Worm (Caenorhabditis elegans): ENCODE data around the gene unc-42.

Gene unc-42

ce11 chrV:9740858-9741257, 28.3 kb downstream of the unc-42 start, which contains the start of gene sta-2:
TSS of gene sta-2 (plus strand) at chrV:9741206.
- TF ChIP-seq alr-1 (tag; optimal IDR thresholded peaks at IDR 0.05) (no peak), fos-1 (tag; optimal IDR thresholded peaks at IDR 0.05) (peak; percentile 83), sma-9 (GFP tag; optimal IDR thresholded peaks at IDR 0.05) (peak; percentile 16), sma-9 (tag; optimal IDR thresholded peaks at IDR 0.05) (no peak), nhr-129 (tag; optimal IDR thresholded peaks at IDR 0.05) (peak; percentile 39), crh-2 (tag; optimal IDR thresholded peaks at IDR 0.05) (peak; percentile 22), unc-62 (GFP tag; optimal IDR thresholded peaks at IDR 0.05) (no peak), gmeb-1 (tag; optimal IDR thresholded peaks at IDR 0.05) (peak; percentile 42), nhr-25 (tag; optimal IDR thresholded peaks at IDR 0.05) (peak; percentile 81), sem-4 (tag; optimal IDR thresholded peaks at IDR 0.05) (peak; percentile 6), blmp-1 (tag; optimal IDR thresholded peaks at IDR 0.05; ENCODE audit: insufficient read depth) (peak; percentile 80), nhr-237 (tag; optimal IDR thresholded peaks at IDR 0.05) (no peak), ztf-4 (tag; optimal IDR thresholded peaks at IDR 0.05) (peak; percentile 36), nhr-6 (tag; optimal IDR thresholded peaks at IDR 0.05) (peak; percentile 3), sma-3 (GFP tag; optimal IDR thresholded peaks at IDR 0.05) (peak; percentile 72)

ce11 chrV:9739402-9739801, 29.8 kb downstream of the unc-42 start, which contains the start of gene marc-1:
TSS of gene marc-1 (plus strand) at chrV:9739702.
- TF ChIP-seq peb-1 (tag; optimal IDR thresholded peaks at IDR 0.05) (no peak), nhr-12 (tag; optimal IDR thresholded peaks at IDR 0.05) (no peak), unc-39 (tag; optimal IDR thresholded peaks at IDR 0.05) (no peak), C34F6.9 (tag; optimal IDR thresholded peaks at IDR 0.05) (no peak), ZK546.5 (tag; optimal IDR thresholded peaks at IDR 0.05) (no peak), mab-5 (tag; optimal IDR thresholded peaks at IDR 0.05) (no peak)

- peak; percentile 24 for TF ChIP-seq sma-9 (GFP tag; optimal IDR thresholded peaks at IDR 0.05)
- TF ChIP-seq sma-9 (tag; optimal IDR thresholded peaks at IDR 0.05), result no peak
- peak; percentile 71 for TF ChIP-seq fos-1 (tag; optimal IDR thresholded peaks at IDR 0.05)
- TF ChIP-seq nhr-77 (tag; optimal IDR thresholded peaks at IDR 0.05), result no peak
- TF ChIP-seq crh-2 (tag; optimal IDR thresholded peaks at IDR 0.05), result peak; percentile 18
These were observed 31.0 kb downstream of the unc-42 start for ce11 chrV:9738077-9738705.

DNA sequence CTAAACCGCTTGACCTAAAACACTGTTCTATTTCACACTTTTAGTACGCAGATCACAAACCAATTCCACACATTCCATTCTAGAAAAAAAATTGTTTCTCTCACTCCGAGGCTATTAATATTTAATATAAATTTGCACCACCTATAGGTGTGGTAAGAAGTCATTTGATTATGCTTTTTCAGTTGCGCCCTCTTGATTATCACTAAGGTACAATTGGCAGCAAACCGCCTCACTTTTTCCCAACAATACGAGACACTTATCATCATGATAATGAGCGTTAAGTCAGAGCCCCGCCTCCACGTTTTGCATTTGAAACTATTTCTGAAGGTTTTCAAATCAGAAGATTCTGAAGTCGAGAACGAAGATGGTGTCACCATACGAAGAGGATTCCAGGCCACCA, 31.9 kb downstream of the unc-42 start, which contains the start of gene aqp-4:
Gene aqp-4, plus strand, starts transcription at position 270 of the 400 bp plus-strand sequence.
- TF ChIP-seq aly-2 (tag; optimal IDR thresholded peaks at IDR 0.05) (no peak), crh-2 (tag; optimal IDR thresholded peaks at IDR 0.05) (peak; percentile 25), fos-1 (tag; optimal IDR thresholded peaks at IDR 0.05) (peak; percentile 78)

DNA sequence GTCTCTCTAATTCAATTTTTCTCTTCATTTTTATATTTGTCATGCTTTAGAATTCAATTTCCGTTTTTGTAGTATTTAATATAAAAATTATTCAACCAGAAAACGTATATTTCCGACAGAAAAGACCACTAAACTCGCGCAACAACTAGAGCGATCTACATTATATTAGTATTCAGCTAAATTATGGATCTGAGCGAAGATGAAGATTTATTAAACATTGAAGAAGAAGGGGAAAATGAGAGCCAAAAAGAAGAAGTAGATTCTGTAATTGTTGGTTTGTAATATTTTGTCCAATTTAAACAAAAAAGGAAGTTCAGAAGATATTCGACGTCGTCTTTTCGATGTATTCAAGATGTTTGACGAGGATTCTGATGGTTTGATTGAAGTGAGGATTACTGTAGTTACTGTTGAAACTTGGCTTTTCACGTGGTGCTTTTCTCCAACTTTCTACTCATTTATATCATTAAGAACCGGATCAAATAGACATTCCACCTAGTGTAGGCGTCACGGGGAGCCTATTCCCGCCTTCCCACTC, 35.2 kb downstream of the unc-42 start, which contains the start of gene cal-7:
Gene cal-7, plus strand, starts transcription at position 184 of the 535 bp plus-strand sequence.
- TF ChIP-seq skn-1 (tag; optimal IDR thresholded peaks at IDR 0.05), result no peak
- peak; percentile 24 for TF ChIP-seq sma-3 (GFP tag; optimal IDR thresholded peaks at IDR 0.05)
- peak in 1 of 2 experiments; percentile 30 for TF ChIP-seq lsy-2 (tag; optimal IDR thresholded peaks at IDR 0.05)

- TF ChIP-seq sem-4 (tag; optimal IDR thresholded peaks at IDR 0.05) (peak; percentile 32), ama-1 (optimal IDR thresholded peaks at IDR 0.05) (peak; percentile 5), ZK546.5 (tag; optimal IDR thresholded peaks at IDR 0.05) (no peak), nhr-129 (tag; optimal IDR thresholded peaks at IDR 0.05) (peak; percentile 25), Y55F3AM.14 (GFP tag; optimal IDR thresholded peaks at IDR 0.05) (no peak), unc-55 (GFP tag; optimal IDR thresholded peaks at IDR 0.05) (peak; percentile 8), egl-27 (tag; optimal IDR thresholded peaks at IDR 0.05) (no peak), sma-9 (GFP tag; optimal IDR thresholded peaks at IDR 0.05) (peak; percentile 12), sma-9 (tag; optimal IDR thresholded peaks at IDR 0.05) (no peak), nhr-21 (tag; optimal IDR thresholded peaks at IDR 0.05) (peak; percentile 51), C34F6.9 (tag; optimal IDR thresholded peaks at IDR 0.05) (peak; percentile 23), ceh-16 (tag; optimal IDR thresholded peaks at IDR 0.05) (no peak), R02D3.7 (tag; optimal IDR thresholded peaks at IDR 0.05) (no peak), lin-11 (tag; optimal IDR thresholded peaks at IDR 0.05) (no peak), crh-2 (tag; optimal IDR thresholded peaks at IDR 0.05) (peak; percentile 29), nhr-6 (tag; optimal IDR thresholded peaks at IDR 0.05) (peak; percentile 32)
These were observed 37.3 kb downstream of the unc-42 start for ce11 chrV:9731852-9732251.
